Worm (Caenorhabditis elegans): Measurements from ENCODE around the gene srw-24.
"Not testable (repeated sequence)": the region's sequence is repeated elsewhere in the genome, so short reads cannot be mapped to it uniquely, and the experiment has no call there.

DNA sequence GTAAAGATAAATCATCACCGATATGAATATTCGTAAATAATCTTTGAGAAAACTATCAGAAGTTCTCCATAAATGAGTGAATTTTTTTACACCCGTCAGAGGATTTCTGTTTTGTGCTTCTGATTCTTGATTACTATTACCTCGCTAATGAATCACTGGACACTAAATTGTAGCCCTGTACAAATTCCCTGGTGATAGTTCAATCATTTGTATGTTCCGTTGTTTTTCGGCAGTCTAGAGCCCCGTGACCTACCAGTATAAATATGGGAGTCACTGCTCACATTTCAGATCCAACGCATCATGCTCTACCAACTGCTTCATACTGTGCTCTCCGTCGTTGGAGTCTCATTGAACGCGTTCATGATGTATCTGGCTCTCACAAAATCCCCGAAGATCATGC lies 26.5 kb downstream of the srw-24 start, which contains the start of gene srd-28:
- TF ChIP-seq unc-39 (tag; optimal IDR thresholded peaks at IDR 0.05); unc-62 (GFP tag; optimal IDR thresholded peaks at IDR 0.05); ceh-83 (GFP tag; optimal IDR thresholded peaks at IDR 0.05); lsy-2 (tag; optimal IDR thresholded peaks at IDR 0.05); mab-5 (tag; optimal IDR thresholded peaks at IDR 0.05); zip-8 (tag; optimal IDR thresholded peaks at IDR 0.05); drap-1 (GFP tag; optimal IDR thresholded peaks at IDR 0.05); nhr-28 (tag; optimal IDR thresholded peaks at IDR 0.05); elt-3 (tag; optimal IDR thresholded peaks at IDR 0.05); nhr-237 (tag; optimal IDR thresholded peaks at IDR 0.05); mls-2 (tag; optimal IDR thresholded peaks at IDR 0.05); lin-13 (tag; optimal IDR thresholded peaks at IDR 0.05): not testable (repeated sequence)
